Worm (Caenorhabditis elegans): ENCODE results near the gene Y44F5A.1.
A peak's percentile ranks its signal among the peaks of the same experiment; 100 is the strongest.

Y44F5A.1 gene

DNA sequence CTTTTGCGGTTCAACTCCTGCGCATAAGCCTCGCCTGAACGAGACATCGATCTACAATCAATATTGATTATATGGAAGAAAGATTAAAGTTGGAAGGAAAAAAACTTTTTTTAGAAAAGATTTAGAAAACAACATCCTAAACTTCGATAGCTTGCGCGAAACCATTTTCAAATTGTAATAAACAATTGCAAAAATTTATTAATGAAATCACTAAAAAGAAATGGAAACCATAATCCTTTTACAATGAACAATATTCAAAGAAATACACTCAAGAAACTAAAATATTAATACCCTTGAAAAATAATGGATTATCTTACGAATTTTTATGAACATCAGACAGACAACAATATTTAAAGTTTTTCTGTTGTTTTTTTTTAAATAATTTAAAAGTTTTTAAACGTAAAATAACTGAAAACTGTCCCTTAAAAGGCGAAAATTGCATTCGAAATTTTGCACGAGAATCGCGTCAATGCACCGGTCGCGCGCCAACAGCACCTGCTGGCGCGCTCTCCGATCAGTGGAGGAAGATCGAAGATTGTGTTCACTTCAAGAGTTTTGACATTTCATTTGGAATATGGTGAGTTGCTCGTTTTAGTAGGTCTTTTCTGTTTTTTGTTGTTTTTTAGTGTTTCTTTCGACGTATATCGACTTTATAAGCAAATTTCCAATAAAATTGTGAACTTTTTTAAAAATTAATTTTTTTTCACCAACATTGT, 21.9 kb upstream of the Y44F5A.1 start, which contains the start of the genes sftb-1 and R10E4.1 (continued):
- TF ChIP-seq nhr-237 (tag; optimal IDR thresholded peaks at IDR 0.05): no peak
- TF ChIP-seq spr-3 (GFP tag; optimal IDR thresholded peaks at IDR 0.05): no peak
- TF ChIP-seq rbr-2 (tag; optimal IDR thresholded peaks at IDR 0.05): peak; percentile 50
- TF ChIP-seq nhr-28 (tag; optimal IDR thresholded peaks at IDR 0.05): peak; percentile 36
- TF ChIP-seq Y5F2A.4 (GFP tag; optimal IDR thresholded peaks at IDR 0.05): no peak
- no peak; the same call in 1 of the 2 replicates for TF ChIP-seq T26A8.4 (GFP tag; IDR thresholded peaks at IDR 0.05)
- no peak for TF ChIP-seq tra-1 (GFP tag; IDR thresholded peaks at IDR 0.05)
- peak; percentile 80 for TF ChIP-seq mes-2 (tag; optimal IDR thresholded peaks at IDR 0.05; ENCODE audit: poor library complexity, severe bottlenecking)
- peak; percentile 28 for TF ChIP-seq nhr-48 (tag; optimal IDR thresholded peaks at IDR 0.05)
- no peak for TF ChIP-seq arid-1 (GFP tag; conservative IDR thresholded peaks at IDR 0.05)
- TF ChIP-seq dmd-8 (GFP tag; IDR thresholded peaks at IDR 0.05): no peak
- no peak for TF ChIP-seq gei-8 (GFP tag; optimal IDR thresholded peaks at IDR 0.05)
- TF ChIP-seq set-16 (GFP tag; IDR thresholded peaks at IDR 0.05): 0 out of 2 replicates have a peak, but pooled peaks have one; percentile 17
- no peak for TF ChIP-seq lim-7 (GFP tag; IDR thresholded peaks at IDR 0.05)
- no peak for TF ChIP-seq ceh-62 (tag; optimal IDR thresholded peaks at IDR 0.05)
- TF ChIP-seq ctbp-1 (GFP tag; IDR thresholded peaks at IDR 0.05): no peak
- no peak for TF ChIP-seq zag-1 (tag; optimal IDR thresholded peaks at IDR 0.05)
- TF ChIP-seq dmd-6 (GFP tag; IDR thresholded peaks at IDR 0.05): peak; percentile 59
- TF ChIP-seq madf-9 (GFP tag; conservative IDR thresholded peaks at IDR 0.05): no peak
- no peak for TF ChIP-seq snpc-1.2 (GFP tag; IDR thresholded peaks at IDR 0.05)
- TF ChIP-seq nhr-76 (tag; optimal IDR thresholded peaks at IDR 0.05): no peak
- peak; percentile 60 for TF ChIP-seq hlh-30 (tag; optimal IDR thresholded peaks at IDR 0.05; ENCODE audit: insufficient read depth)
- peak; percentile 20 for TF ChIP-seq nhr-11 (tag; optimal IDR thresholded peaks at IDR 0.05)
- no peak for TF ChIP-seq ZK546.5 (tag; optimal IDR thresholded peaks at IDR 0.05)
- peak; percentile 71 for TF ChIP-seq dve-1 (tag; optimal IDR thresholded peaks at IDR 0.05; ENCODE audit: insufficient read depth)
- no peak for TF ChIP-seq pqm-1 (tag; optimal IDR thresholded peaks at IDR 0.05)
- no peak for TF ChIP-seq zfp-2 (tag; optimal IDR thresholded peaks at IDR 0.05)
- no peak for TF ChIP-seq daf-19 (GFP tag; conservative IDR thresholded peaks at IDR 0.05)
- TF ChIP-seq F10B5.3 (tag; optimal IDR thresholded peaks at IDR 0.05): no peak
- TF ChIP-seq F44E2.7 (GFP tag; IDR thresholded peaks at IDR 0.05): no peak
- peak; percentile 67 for TF ChIP-seq hlh-11 (tag; optimal IDR thresholded peaks at IDR 0.05)
- TF ChIP-seq cey-2 (tag; optimal IDR thresholded peaks at IDR 0.05; ENCODE audit: borderline replicate concordance, insufficient read depth): no peak
- no peak for TF ChIP-seq tag-97 (GFP tag; IDR thresholded peaks at IDR 0.05)
- no peak for TF ChIP-seq lin-1 (GFP tag; IDR thresholded peaks at IDR 0.05)
- peak; percentile 15 for TF ChIP-seq F37D6.2 (tag; optimal IDR thresholded peaks at IDR 0.05)
- no peak for TF ChIP-seq hif-1 (tag; optimal IDR thresholded peaks at IDR 0.05)
- TF ChIP-seq lin-29 (GFP tag; IDR thresholded peaks at IDR 0.05): no peak
- TF ChIP-seq ceh-28 (tag; optimal IDR thresholded peaks at IDR 0.05): no peak
- no peak for TF ChIP-seq lir-3 (tag; optimal IDR thresholded peaks at IDR 0.05)
- no peak for TF ChIP-seq zip-11 (GFP tag; IDR thresholded peaks at IDR 0.05)
- no peak for TF ChIP-seq php-3 (GFP tag; IDR thresholded peaks at IDR 0.05)
- no peak for TF ChIP-seq unc-130 (GFP tag; optimal IDR thresholded peaks at IDR 0.05)
- no peak for TF ChIP-seq snpc-4 (tag; optimal IDR thresholded peaks at IDR 0.05)
- no peak for TF ChIP-seq ces-1 (GFP tag; optimal IDR thresholded peaks at IDR 0.05)
- peak in 1 of 2 experiments; percentile 20 for TF ChIP-seq mdl-1 (tag; optimal IDR thresholded peaks at IDR 0.05)
- TF ChIP-seq ceh-44 (GFP tag; IDR thresholded peaks at IDR 0.05): no peak
- TF ChIP-seq lin-39 (tag; optimal IDR thresholded peaks at IDR 0.05): no peak
- peak; percentile 45 for TF ChIP-seq nhr-102 (tag; optimal IDR thresholded peaks at IDR 0.05)
- peak; percentile 61 for TF ChIP-seq mep-1 (tag; optimal IDR thresholded peaks at IDR 0.05)
- TF ChIP-seq nhr-41 (GFP tag; IDR thresholded peaks at IDR 0.05): no peak

All from whole organism, L4 larva.